Worm (Caenorhabditis elegans): ENCODE measurements around the gene srh-39.
A peak's percentile ranks its signal among the peaks of the same experiment; 100 is the strongest.

Gene srh-39

ce11 chrII:7812332-7812731 is 47.0 kb upstream of the srh-39 start:
- TF ChIP-seq mml-1 (tag; optimal IDR thresholded peaks at IDR 0.05) (no peak), nhr-25 (tag; optimal IDR thresholded peaks at IDR 0.05) (peak; percentile 12)

ce11 chrII:7810869-7811543 is 45.6 kb upstream of the srh-39 start, which contains the start of gene cki-1:
Gene cki-1, plus strand, starts transcription at chrII:7811240.
- no peak for TF ChIP-seq hmg-11 (tag; optimal IDR thresholded peaks at IDR 0.05)
- TF ChIP-seq nhr-11 (tag; optimal IDR thresholded peaks at IDR 0.05), result no peak
- no peak for TF ChIP-seq ztf-11 (tag; optimal IDR thresholded peaks at IDR 0.05)
- TF ChIP-seq snpc-4 (tag; optimal IDR thresholded peaks at IDR 0.05), result no peak
- TF ChIP-seq elt-2 (tag; optimal IDR thresholded peaks at IDR 0.05), result no peak
- TF ChIP-seq ama-1 (optimal IDR thresholded peaks at IDR 0.05), result no peak
- no peak for TF ChIP-seq pqm-1 (tag; optimal IDR thresholded peaks at IDR 0.05)
- TF ChIP-seq ztf-4 (tag; optimal IDR thresholded peaks at IDR 0.05), result no peak

- TF ChIP-seq ceh-28 (tag; optimal IDR thresholded peaks at IDR 0.05) (no peak), R02D3.7 (tag; optimal IDR thresholded peaks at IDR 0.05) (no peak), ceh-9 (tag; optimal IDR thresholded peaks at IDR 0.05) (no peak), nhr-67 (tag; optimal IDR thresholded peaks at IDR 0.05) (no peak), fos-1 (tag; optimal IDR thresholded peaks at IDR 0.05) (no peak), mml-1 (tag; optimal IDR thresholded peaks at IDR 0.05) (no peak), pha-4 (tag; optimal IDR thresholded peaks at IDR 0.05) (peak; percentile 35)
These were observed 45.0 kb upstream of the srh-39 start for ce11 chrII:7810162-7810868.

- TF ChIP-seq ztf-11 (tag; optimal IDR thresholded peaks at IDR 0.05) (no peak), pha-4 (tag; optimal IDR thresholded peaks at IDR 0.05) (no peak), ceh-9 (tag; optimal IDR thresholded peaks at IDR 0.05) (no peak)
These were observed 44.1 kb upstream of the srh-39 start for ce11 chrII:7809358-7809914.

- TF ChIP-seq pha-4 (tag; optimal IDR thresholded peaks at IDR 0.05) (peak; percentile 13), nhr-23 (tag; optimal IDR thresholded peaks at IDR 0.05) (peak; percentile 52), nhr-43 (tag; optimal IDR thresholded peaks at IDR 0.05; ENCODE audit: poor library complexity, severe bottlenecking) (peak; percentile 7), elt-2 (tag; optimal IDR thresholded peaks at IDR 0.05) (peak; percentile 95), nhr-11 (tag; optimal IDR thresholded peaks at IDR 0.05) (no peak), snpc-4 (tag; optimal IDR thresholded peaks at IDR 0.05) (peak; percentile 16), ama-1 (optimal IDR thresholded peaks at IDR 0.05) (no peak), pqm-1 (tag; optimal IDR thresholded peaks at IDR 0.05) (peak; percentile 92), lsy-12 (tag; optimal IDR thresholded peaks at IDR 0.05) (peak; percentile 20), tbx-2 (tag; optimal IDR thresholded peaks at IDR 0.05) (no peak), nhr-237 (tag; optimal IDR thresholded peaks at IDR 0.05) (no peak), nhr-25 (tag; optimal IDR thresholded peaks at IDR 0.05) (peak; percentile 44), jun-1 (tag; optimal IDR thresholded peaks at IDR 0.05) (peak; percentile 60), egl-27 (tag; optimal IDR thresholded peaks at IDR 0.05) (no peak), elt-1 (tag; optimal IDR thresholded peaks at IDR 0.05) (no peak), unc-62 (GFP tag; optimal IDR thresholded peaks at IDR 0.05) (peak; percentile 2)
These were observed 43.6 kb upstream of the srh-39 start for ce11 chrII:7808950-7809349.

- TF ChIP-seq fkh-10 (GFP tag; optimal IDR thresholded peaks at IDR 0.05) (no peak), elt-1 (tag; optimal IDR thresholded peaks at IDR 0.05) (peak; percentile 87), nhr-43 (tag; optimal IDR thresholded peaks at IDR 0.05; ENCODE audit: poor library complexity, severe bottlenecking) (peak; percentile 39), nhr-25 (tag; optimal IDR thresholded peaks at IDR 0.05) (peak; percentile 64), R02D3.7 (tag; optimal IDR thresholded peaks at IDR 0.05) (no peak), lin-39 (tag; optimal IDR thresholded peaks at IDR 0.05) (no peak)
These were observed 42.8 kb upstream of the srh-39 start for ce11 chrII:7808153-7808552.

ce11 chrII:7806872-7807271 is 41.5 kb upstream of the srh-39 start:
- TF ChIP-seq nhr-77 (tag; optimal IDR thresholded peaks at IDR 0.05) (no peak), snpc-4 (tag; optimal IDR thresholded peaks at IDR 0.05) (no peak), ceh-28 (tag; optimal IDR thresholded peaks at IDR 0.05) (no peak), aly-2 (tag; optimal IDR thresholded peaks at IDR 0.05) (no peak), nhr-67 (tag; optimal IDR thresholded peaks at IDR 0.05) (no peak), fos-1 (tag; optimal IDR thresholded peaks at IDR 0.05) (no peak), nhr-237 (tag; optimal IDR thresholded peaks at IDR 0.05) (no peak), fkh-10 (GFP tag; optimal IDR thresholded peaks at IDR 0.05) (no peak), eor-1 (tag; optimal IDR thresholded peaks at IDR 0.05) (no peak), zag-1 (tag; optimal IDR thresholded peaks at IDR 0.05) (no peak), lin-39 (tag; optimal IDR thresholded peaks at IDR 0.05) (peak; percentile 25), nhr-25 (tag; optimal IDR thresholded peaks at IDR 0.05) (peak; percentile 82)

Data from whole organism, L3 larva.